Worm (Caenorhabditis elegans): ENCODE results near the gene cutl-12.

DNA sequence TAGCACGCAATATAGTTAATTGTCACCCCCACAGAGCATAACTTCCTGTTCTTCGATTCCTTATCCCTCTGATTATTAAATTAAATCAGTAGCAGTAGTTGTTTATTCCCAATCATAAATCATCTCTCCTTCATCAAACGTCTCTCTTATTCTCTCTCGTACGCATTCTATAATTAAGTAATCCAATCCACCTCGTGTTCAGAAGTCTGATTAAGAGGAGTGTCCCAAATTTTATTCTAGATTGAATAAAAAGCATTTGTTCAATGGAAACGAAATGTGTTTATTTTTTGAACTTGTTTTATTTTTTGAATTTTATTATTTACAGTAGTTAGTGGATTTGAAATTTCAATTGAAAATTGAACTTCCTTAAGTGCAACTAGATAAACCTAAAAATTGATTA lies 23.0 kb downstream of the cutl-12 start:
- TF ChIP-seq B0310.2 (tag; optimal IDR thresholded peaks at IDR 0.05) (no peak), hnd-1 (tag; optimal IDR thresholded peaks at IDR 0.05) (no peak), scrt-1 (GFP tag; IDR thresholded peaks at IDR 0.05) (no peak), ama-1 (optimal IDR thresholded peaks at IDR 0.05) (no peak), F13C5.2 (tag; optimal IDR thresholded peaks at IDR 0.05) (no peak), tra-4 (tag; optimal IDR thresholded peaks at IDR 0.05) (no peak), sea-1 (GFP tag; conservative IDR thresholded peaks at IDR 0.05) (no peak), hmg-4 (GFP tag; optimal IDR thresholded peaks at IDR 0.05) (no peak), tbx-11 (GFP tag; IDR thresholded peaks at IDR 0.05) (no peak)

Data from whole organism, early embryonic.